Worm (Caenorhabditis elegans) whole organism, L1 larva: ENCODE data around the gene abu-5.

Experiments
- aly-2 ChIP-seq: fragments of 150-350 bp; optimal IDR thresholded peaks from 2 replicates; lab custom pipeline; 2014; ENCODE audit warnings: missing biosample characterization, missing genetic modification characterization
- egl-27 ChIP-seq, 2 experiments: fragments of 150-350 bp in 1 of 2; sonication (generic microtip); optimal IDR thresholded peaks; 3 replicates each; lab custom pipeline; 2017 to 2018; ENCODE audit warnings: missing biosample characterization in 2 of 2, missing genetic modification characterization in 2 of 2, missing genetic modification reagents in 2 of 2
- elt-2 ChIP-seq: sonication (generic microtip); optimal IDR thresholded peaks from 2 replicates; lab custom pipeline; 2016; ENCODE audit warnings: missing genetic modification characterization, mild to moderate bottlenecking, inconsistent platforms, missing compliant biosample characterization, missing genetic modification reagents
- fos-1 ChIP-seq: fragments of 150-350 bp; optimal IDR thresholded peaks from 2 replicates; lab custom pipeline; 2014; ENCODE audit warnings: missing biosample characterization, missing genetic modification characterization
- hlh-4 ChIP-seq: sonication (generic microtip); optimal IDR thresholded peaks from 2 replicates; lab custom pipeline; 2016; ENCODE audit warnings: mild to moderate bottlenecking, missing genetic modification characterization, missing compliant biosample characterization
- nhr-11 ChIP-seq: fragments of 150-350 bp; optimal IDR thresholded peaks from 2 replicates; lab custom pipeline; 2014; ENCODE audit warnings: missing biosample characterization, missing genetic modification characterization
- nhr-28 ChIP-seq: fragments of 150-350 bp; optimal IDR thresholded peaks from 2 replicates; lab custom pipeline; 2014; ENCODE audit warnings: missing biosample characterization, missing genetic modification characterization
- nhr-84 ChIP-seq: sonication (generic microtip); optimal IDR thresholded peaks from 2 replicates; lab custom pipeline; 2017; ENCODE audit warnings: missing biosample characterization, missing genetic modification characterization
- pag-3 ChIP-seq: sonication (generic microtip); optimal IDR thresholded peaks from 2 replicates; lab custom pipeline; 2017; ENCODE audit warnings: missing genetic modification characterization, mild to moderate bottlenecking, missing compliant biosample characterization, antibody characterized with exemption, borderline replicate concordance; ENCODE audit not compliant: insufficient read depth
- rnt-1 ChIP-seq: sonication (generic microtip); optimal IDR thresholded peaks from 2 replicates; lab custom pipeline; 2016; ENCODE audit warnings: mild to moderate bottlenecking, missing genetic modification characterization, moderate library complexity, missing compliant biosample characterization
- sox-4 ChIP-seq: sonication (generic microtip); optimal IDR thresholded peaks from 2 replicates; lab custom pipeline; 2016; ENCODE audit warnings: missing genetic modification characterization, missing compliant biosample characterization
- sup-37 ChIP-seq: fragments of 200-800 bp; sonication (Bioruptor generic); optimal IDR thresholded peaks from 2 replicates; lab custom pipeline; 2018; ENCODE audit warnings: mild to moderate bottlenecking, missing genetic modification characterization, missing compliant biosample characterization
- ztf-4 ChIP-seq: fragments of 150-350 bp; optimal IDR thresholded peaks from 2 replicates; lab custom pipeline; 2014; ENCODE audit warnings: missing biosample characterization, missing genetic modification characterization

- no peak for TF ChIP-seq aly-2 (tag; lab: Kevin White, UChicago)
- TF ChIP-seq nhr-11 (tag; lab: Kevin White, UChicago): no peak
- TF ChIP-seq sox-4 (tag; lab: Kevin White, UChicago): no peak
- no peak for TF ChIP-seq rnt-1
- TF ChIP-seq sup-37 (GFP tag; lab: Kevin White, UChicago): no peak
- no peak for TF ChIP-seq ztf-4 (tag; lab: Kevin White, UChicago)
- no peak for TF ChIP-seq nhr-28 (tag; lab: Kevin White, UChicago)
- TF ChIP-seq hlh-4 (tag; lab: Kevin White, UChicago): no peak
- no peak for TF ChIP-seq fos-1
- no peak for TF ChIP-seq nhr-84 (tag; lab: Kevin White, UChicago)
- no peak for TF ChIP-seq elt-2 (tag; lab: Kevin White, UChicago)
- no peak for TF ChIP-seq egl-27 (tag; optimal IDR thresholded peaks at IDR 0.05; lab: Kevin White, UChicago)
- no peak for TF ChIP-seq pag-3
Measured at ce11 chrIV:15631217-15631616, 40.7 kb downstream of the abu-5 start, which contains the start of gene Y105C5A.9.
